Fruit fly (Drosophila melanogaster): ENCODE data around the gene CG9743.

Gene CG9743

dm6 chr3R:30243262-30243815 is 40.5 kb upstream of the CG9743 start, which contains the start of gene CG9737 (continued):
- TF ChIP-seq Drgx (GFP tag; IDR thresholded peaks at IDR 0.05) (peak; percentile 74), CG7786 (GFP tag; optimal IDR thresholded peaks at IDR 0.05) (no peak), NK7.1 (GFP tag; optimal IDR thresholded peaks at IDR 0.05) (no peak), Kr (GFP tag; optimal IDR thresholded peaks at IDR 0.05) (no peak), CG4404 (GFP tag; IDR thresholded peaks at IDR 0.05) (no peak), Tbp (GFP tag; optimal IDR thresholded peaks at IDR 0.05) (no peak), CG13123 (GFP tag; optimal IDR thresholded peaks at IDR 0.05) (no peak), CG3407 (GFP tag; optimal IDR thresholded peaks at IDR 0.05) (no peak), da (GFP tag; optimal IDR thresholded peaks at IDR 0.05) (no peak), sens-2 (GFP tag; IDR thresholded peaks at IDR 0.05) (no peak), grn (GFP tag; optimal IDR thresholded peaks at IDR 0.05) (peak; percentile 13), CG34376 (GFP tag; optimal IDR thresholded peaks at IDR 0.05) (peak; percentile 5), mirr (GFP tag; optimal IDR thresholded peaks at IDR 0.05) (peak; percentile 11), CG31441 (GFP tag; IDR thresholded peaks at IDR 0.05) (no peak), fru (optimal IDR thresholded peaks at IDR 0.05) (no peak), abd-A (tag; optimal IDR thresholded peaks at IDR 0.05) (peak; percentile 38), CG4730 (GFP tag; IDR thresholded peaks at IDR 0.05) (no peak), kni (GFP tag; optimal IDR thresholded peaks at IDR 0.05) (peak; percentile 8), grau (tag; optimal IDR thresholded peaks at IDR 0.05) (no peak), chinmo (GFP tag; IDR thresholded peaks at IDR 0.05; ENCODE audit: partially characterized antibody) (peak; percentile 98), nau (GFP tag; optimal IDR thresholded peaks at IDR 0.05) (peak; percentile 19), CG11560 (tag; IDR thresholded peaks at IDR 0.05) (no peak), zfh2 (GFP tag; optimal IDR thresholded peaks at IDR 0.05) (no peak), Doc3 (GFP tag; IDR thresholded peaks at IDR 0.05; ENCODE audit: partially characterized antibody) (no peak), CG5953 (GFP tag; IDR thresholded peaks at IDR 0.05) (no peak), bigmax (GFP tag; optimal IDR thresholded peaks at IDR 0.05) (no peak), danr (GFP tag; IDR thresholded peaks at IDR 0.05) (no peak), her (GFP tag; optimal IDR thresholded peaks at IDR 0.05) (no peak), Spps (tag; optimal IDR thresholded peaks at IDR 0.05) (no peak), CG33557 (GFP tag; optimal IDR thresholded peaks at IDR 0.05) (peak; percentile 46), CG14441 (GFP tag; IDR thresholded peaks at IDR 0.05) (no peak), D19B (GFP tag; optimal IDR thresholded peaks at IDR 0.05) (no peak), CG4617 (GFP tag; optimal IDR thresholded peaks at IDR 0.05; ENCODE audit: borderline replicate concordance) (no peak), peb (GFP tag; IDR thresholded peaks at IDR 0.05) (no peak), CG7372 (GFP tag; IDR thresholded peaks at IDR 0.05) (no peak), nerfin-1 (tag; optimal IDR thresholded peaks at IDR 0.05) (no peak), CG10543 (GFP tag; optimal IDR thresholded peaks at IDR 0.05) (peak; percentile 51), Med (GFP tag) (peak; percentile 25), yki (optimal IDR thresholded peaks at IDR 0.05) (no peak), ap (GFP tag; IDR thresholded peaks at IDR 0.05) (no peak), Mrtf (GFP tag; IDR thresholded peaks at IDR 0.05) (no peak), Sox102F (GFP tag; optimal IDR thresholded peaks at IDR 0.05) (no peak), CG34422 (GFP tag; IDR thresholded peaks at IDR 0.05) (no peak), CG15073 (GFP tag; optimal IDR thresholded peaks at IDR 0.05) (no peak), CG8924 (tag; optimal IDR thresholded peaks at IDR 0.05) (no peak), scrt (GFP tag; optimal IDR thresholded peaks at IDR 0.05) (no peak), Gug (GFP tag; IDR thresholded peaks at IDR 0.05) (no peak), usp (GFP tag; optimal IDR thresholded peaks at IDR 0.05) (no peak), disco-r (GFP tag; optimal IDR thresholded peaks at IDR 0.05) (no peak), nom (GFP tag; optimal IDR thresholded peaks at IDR 0.05) (peak; percentile 98), CG30431 (GFP tag; optimal IDR thresholded peaks at IDR 0.05) (no peak), ken (GFP tag; IDR thresholded peaks at IDR 0.05) (no peak), Lhr (GFP tag; optimal IDR thresholded peaks at IDR 0.05) (no peak)

Data from whole organism, embryonic.